Worm (Caenorhabditis elegans) whole organism, early embryonic: ENCODE results near the gene kin-9.

Source experiments
- ama-1 ChIP-seq: fragments of 150-350 bp; optimal IDR thresholded peaks from 2 replicates; lab custom pipeline; 2014
- ceh-13 ChIP-seq: fragments of 200-800 bp; sonication (Bioruptor generic); optimal IDR thresholded peaks from 2 replicates; lab custom pipeline; 2018; ENCODE audit warnings: mild to moderate bottlenecking, missing genetic modification characterization, missing compliant biosample characterization

DNA sequence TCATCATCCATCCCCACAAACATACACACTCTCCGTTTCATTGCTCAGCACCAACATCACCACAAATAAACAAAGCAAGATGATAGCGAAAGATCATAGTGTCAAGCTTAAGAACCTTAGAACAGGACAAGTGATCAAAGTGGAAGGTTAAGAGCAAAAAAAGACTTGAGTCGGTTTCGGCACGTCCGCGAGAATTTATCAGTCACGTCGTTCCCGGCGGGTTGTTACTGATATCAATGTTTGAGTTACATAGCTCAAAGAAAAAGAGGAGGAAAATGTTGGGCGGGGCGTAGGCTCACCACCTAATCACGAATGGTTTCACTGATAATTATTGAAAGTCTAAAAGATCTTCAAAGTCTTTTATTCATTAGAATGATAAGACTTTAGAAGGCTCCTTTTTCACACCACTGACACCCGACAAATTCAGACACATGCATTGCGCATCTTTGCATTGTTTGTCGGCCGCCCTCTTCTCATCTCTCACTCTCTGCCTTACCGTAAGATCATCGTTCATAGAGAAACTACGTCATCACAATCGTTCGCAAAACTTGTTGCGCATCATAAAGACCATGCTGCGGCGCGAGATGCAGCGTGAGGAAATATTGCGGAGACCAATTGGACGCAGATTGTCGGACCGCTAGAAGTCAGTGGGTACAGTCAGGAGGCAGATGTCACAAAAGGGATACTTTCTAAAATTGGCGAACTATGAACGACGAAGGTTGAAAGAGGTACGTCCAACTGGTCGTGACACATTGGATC is 44.8 kb downstream of the kin-9 start:
- no peak for TF ChIP-seq ama-1 (lab: Kevin White, UChicago)
- no peak for TF ChIP-seq ceh-13
